Fruit fly (Drosophila melanogaster): Measurements from ENCODE around the gene CG46435.

Gene CG46435

dm6 chr3L:19568999-19569398, 24.1 kb downstream of the CG46435 start (continued):
- peak; percentile 14 for TF ChIP-seq stwl (tag; optimal IDR thresholded peaks at IDR 0.05)
- TF ChIP-seq peb (GFP tag; IDR thresholded peaks at IDR 0.05), result no peak
- no peak for TF ChIP-seq bowl (GFP tag; IDR thresholded peaks at IDR 0.05)
- TF ChIP-seq CG33557 (GFP tag; optimal IDR thresholded peaks at IDR 0.05), result no peak
- no peak for TF ChIP-seq CG30403 (GFP tag; optimal IDR thresholded peaks at IDR 0.05)

dm6 chr3L:19569407-19569806, 24.5 kb downstream of the CG46435 start:
- TF ChIP-seq CG6854 (GFP tag; optimal IDR thresholded peaks at IDR 0.05) (no peak), CG11247 (GFP tag; IDR thresholded peaks at IDR 0.05) (no peak), HmgZ (tag; optimal IDR thresholded peaks at IDR 0.05) (no peak), emc (GFP tag; optimal IDR thresholded peaks at IDR 0.05) (no peak), Med (GFP tag) (peak; percentile 50), Ets65A (GFP tag) (peak; percentile 57), CG17829 (tag; optimal IDR thresholded peaks at IDR 0.05) (no peak), Bgb (GFP tag; IDR thresholded peaks at IDR 0.05; ENCODE audit: partially characterized antibody) (0 out of 2 replicates have a peak, but pooled peaks have one; percentile 2), sens-2 (GFP tag; IDR thresholded peaks at IDR 0.05) (no peak), CG4404 (GFP tag; IDR thresholded peaks at IDR 0.05) (no peak), sens (GFP tag) (peak; percentile 73), chinmo (GFP tag; IDR thresholded peaks at IDR 0.05; ENCODE audit: partially characterized antibody) (0 out of 4 replicates have a peak, but pooled peaks have one; percentile 17), CG7963 (GFP tag; IDR thresholded peaks at IDR 0.05; ENCODE audit: partially characterized antibody) (no peak), CG13424 (tag; optimal IDR thresholded peaks at IDR 0.05) (no peak), CG12219 (GFP tag; optimal IDR thresholded peaks at IDR 0.05) (no peak), CG11093 (GFP tag; IDR thresholded peaks at IDR 0.05) (0 out of 3 replicates have a peak, but pooled peaks have one; percentile 17), Fer1 (GFP tag; optimal IDR thresholded peaks at IDR 0.05) (no peak)

dm6 chr3L:19574452-19574851, 29.5 kb downstream of the CG46435 start:
- no peak for TF ChIP-seq Dbx (GFP tag; IDR thresholded peaks at IDR 0.05)
- peak; percentile 54 for TF ChIP-seq Hr39 (optimal IDR thresholded peaks at IDR 0.05)
- 0 out of 3 replicates have a peak, but pooled peaks have one; percentile 18 for TF ChIP-seq CG11093 (GFP tag; IDR thresholded peaks at IDR 0.05)
- TF ChIP-seq Med (GFP tag), result peak; percentile 14

dm6 chr3L:19575650-19576049, 30.7 kb downstream of the CG46435 start:
- TF ChIP-seq Side (GFP tag; optimal IDR thresholded peaks at IDR 0.05) (peak; percentile 56), zfh2 (GFP tag; optimal IDR thresholded peaks at IDR 0.05) (no peak), CG6689 (GFP tag; IDR thresholded peaks at IDR 0.05) (peak; percentile 15; the same call in 1 of the 2 replicates), vvl (GFP tag; IDR thresholded peaks at IDR 0.05) (peak; percentile 46; the same call in 1 of the 2 replicates), CrebB (tag; optimal IDR thresholded peaks at IDR 0.05) (peak; percentile 57), exex (tag; optimal IDR thresholded peaks at IDR 0.05) (no peak), CG1529 (GFP tag; optimal IDR thresholded peaks at IDR 0.05) (peak; percentile 59), CG15011 (GFP tag; optimal IDR thresholded peaks at IDR 0.05) (no peak), Gug (GFP tag; IDR thresholded peaks at IDR 0.05) (no peak), CG12071 (GFP tag; optimal IDR thresholded peaks at IDR 0.05) (peak; percentile 66), CG17568 (GFP tag; optimal IDR thresholded peaks at IDR 0.05) (peak; percentile 48), CG10267 (tag; optimal IDR thresholded peaks at IDR 0.05) (no peak), dmrt11E (tag; optimal IDR thresholded peaks at IDR 0.05) (peak; percentile 10), Ravus (GFP tag; IDR thresholded peaks at IDR 0.05) (no peak), slp2 (GFP tag; optimal IDR thresholded peaks at IDR 0.05) (peak; percentile 1), CG4707 (GFP tag; optimal IDR thresholded peaks at IDR 0.05) (peak; percentile 67), CG3407 (GFP tag; optimal IDR thresholded peaks at IDR 0.05) (peak; percentile 68), kah (GFP tag; optimal IDR thresholded peaks at IDR 0.05) (peak; percentile 5), CG11247 (GFP tag; IDR thresholded peaks at IDR 0.05) (no peak), NfI (GFP tag; optimal IDR thresholded peaks at IDR 0.05) (peak; percentile 20), cas (GFP tag; IDR thresholded peaks at IDR 0.05) (no peak), ro (GFP tag; IDR thresholded peaks at IDR 0.05) (no peak), Med (GFP tag) (peak; percentile 86), bcd (GFP tag; optimal IDR thresholded peaks at IDR 0.05) (peak; percentile 16), CTCF (GFP tag; optimal IDR thresholded peaks at IDR 0.05) (no peak), salm (tag; optimal IDR thresholded peaks at IDR 0.05) (peak; percentile 38)

Data from whole organism, embryonic.